Fruit fly (Drosophila melanogaster): ENCODE data around the gene Fdx2.

Fdx2 gene

dm6 chr3L:4307691-4308383 is 15.6 kb downstream of the Fdx2 start, which contains the start of gene dyl (continued):
- no peak for TF ChIP-seq CG1024 (GFP tag; IDR thresholded peaks at IDR 0.05)
- TF ChIP-seq CG17359 (tag; optimal IDR thresholded peaks at IDR 0.05) = no peak
- TF ChIP-seq prd (optimal IDR thresholded peaks at IDR 0.05) = no peak
- TF ChIP-seq prd (GFP tag; IDR thresholded peaks at IDR 0.05) = no peak
- TF ChIP-seq dmrt11E (tag; optimal IDR thresholded peaks at IDR 0.05) = no peak
- no peak for TF ChIP-seq CG12744 (GFP tag; optimal IDR thresholded peaks at IDR 0.05)
- TF ChIP-seq scrt (GFP tag; optimal IDR thresholded peaks at IDR 0.05) = no peak
- no peak for TF ChIP-seq CG42726 (GFP tag; IDR thresholded peaks at IDR 0.05; ENCODE audit: partially characterized antibody)
- no peak for TF ChIP-seq D (optimal IDR thresholded peaks at IDR 0.05)
- TF ChIP-seq D (GFP tag; optimal IDR thresholded peaks at IDR 0.05) = no peak
- peak; percentile 86 for TF ChIP-seq kni (GFP tag; optimal IDR thresholded peaks at IDR 0.05)
- no peak for TF ChIP-seq NFAT (GFP tag; IDR thresholded peaks at IDR 0.05)
- TF ChIP-seq CG12769 (tag; optimal IDR thresholded peaks at IDR 0.05) = peak; percentile 9
- TF ChIP-seq ci (GFP tag; IDR thresholded peaks at IDR 0.05) = no peak
- no peak for TF ChIP-seq repo (GFP tag; optimal IDR thresholded peaks at IDR 0.05)
- TF ChIP-seq CG7928 (GFP tag; optimal IDR thresholded peaks at IDR 0.05) = no peak
- TF ChIP-seq bbx (GFP tag; IDR thresholded peaks at IDR 0.05; ENCODE audit: partially characterized antibody) = 0 out of 2 replicates have a peak, but pooled peaks have one; percentile 3
- TF ChIP-seq CG15073 (GFP tag; optimal IDR thresholded peaks at IDR 0.05) = no peak
- TF ChIP-seq CG1602 (GFP tag; optimal IDR thresholded peaks at IDR 0.05) = no peak
- no peak for TF ChIP-seq CG13123 (GFP tag; optimal IDR thresholded peaks at IDR 0.05)
- no peak for TF ChIP-seq klu (GFP tag; IDR thresholded peaks at IDR 0.05)
- no peak for TF ChIP-seq bigmax (GFP tag; optimal IDR thresholded peaks at IDR 0.05)
- peak; percentile 13 for TF ChIP-seq gsb-n (tag; optimal IDR thresholded peaks at IDR 0.05)
- TF ChIP-seq CG7786 (GFP tag; optimal IDR thresholded peaks at IDR 0.05) = no peak
- TF ChIP-seq CG6654 (GFP tag; optimal IDR thresholded peaks at IDR 0.05) = no peak
- TF ChIP-seq Hey (tag; optimal IDR thresholded peaks at IDR 0.05) = no peak
- no peak for TF ChIP-seq croc (GFP tag; conservative IDR thresholded peaks at IDR 0.05)
- no peak for TF ChIP-seq CG10321 (GFP tag; IDR thresholded peaks at IDR 0.05)
- TF ChIP-seq HLH54F (GFP tag; optimal IDR thresholded peaks at IDR 0.05) = no peak
- TF ChIP-seq CkIIα-i1 (GFP tag; IDR thresholded peaks at IDR 0.05) = no peak
- TF ChIP-seq mld (GFP tag; IDR thresholded peaks at IDR 0.05; ENCODE audit: partially characterized antibody) = no peak
- TF ChIP-seq sd (tag; optimal IDR thresholded peaks at IDR 0.05) = peak; percentile 33
- no peak for TF ChIP-seq E2f1 (GFP tag; IDR thresholded peaks at IDR 0.05)
- no peak for TF ChIP-seq CG43689 (GFP tag; IDR thresholded peaks at IDR 0.05)
- TF ChIP-seq CG15514 (GFP tag; optimal IDR thresholded peaks at IDR 0.05) = no peak
- no peak for TF ChIP-seq amos (GFP tag; IDR thresholded peaks at IDR 0.05; ENCODE audit: partially characterized antibody)

dm6 chr3L:4310604-4311003 is 18.3 kb downstream of the Fdx2 start:
- TF ChIP-seq CG13123 (GFP tag; optimal IDR thresholded peaks at IDR 0.05) (no peak), chif (GFP tag; optimal IDR thresholded peaks at IDR 0.05) (no peak), Vsx1 (GFP tag; optimal IDR thresholded peaks at IDR 0.05) (no peak), CG12219 (GFP tag; optimal IDR thresholded peaks at IDR 0.05) (no peak), org-1 (GFP tag; optimal IDR thresholded peaks at IDR 0.05) (no peak), CG11085 (GFP tag; IDR thresholded peaks at IDR 0.05) (no peak), Mrtf (GFP tag; IDR thresholded peaks at IDR 0.05) (no peak), CG10462 (GFP tag; optimal IDR thresholded peaks at IDR 0.05) (no peak), gsb-n (tag; optimal IDR thresholded peaks at IDR 0.05) (no peak), wek (GFP tag; optimal IDR thresholded peaks at IDR 0.05) (no peak), ATbp (GFP tag; optimal IDR thresholded peaks at IDR 0.05) (peak; percentile 21), Mes4 (GFP tag; optimal IDR thresholded peaks at IDR 0.05) (no peak), Kr (GFP tag; optimal IDR thresholded peaks at IDR 0.05) (no peak), ewg (GFP tag; optimal IDR thresholded peaks at IDR 0.05) (no peak), Awh (GFP tag; IDR thresholded peaks at IDR 0.05) (no peak), bcd (GFP tag; optimal IDR thresholded peaks at IDR 0.05) (no peak), ERR (GFP tag; optimal IDR thresholded peaks at IDR 0.05) (no peak), eve (GFP tag; optimal IDR thresholded peaks at IDR 0.05) (peak in 1 of 2 experiments; percentile 49), Poxn (GFP tag; IDR thresholded peaks at IDR 0.05) (no peak)
